Fruit fly (Drosophila melanogaster): Measurements from ENCODE around the gene stx.
A peak's percentile ranks its signal among the peaks of the same experiment; 100 is the strongest.

Gene stx

dm6 chrX:10774957-10775682 is 30.4 kb upstream of the stx start:
- TF ChIP-seq abd-A (tag; optimal IDR thresholded peaks at IDR 0.05) (no peak), gcm2 (GFP tag; optimal IDR thresholded peaks at IDR 0.05) (no peak), Awh (GFP tag; IDR thresholded peaks at IDR 0.05) (no peak), CG11093 (GFP tag; IDR thresholded peaks at IDR 0.05) (no peak), dpn (GFP tag; optimal IDR thresholded peaks at IDR 0.05) (no peak), dmrt11E (tag; optimal IDR thresholded peaks at IDR 0.05) (no peak), CG10654 (GFP tag; optimal IDR thresholded peaks at IDR 0.05) (no peak), Pdp1 (GFP tag; optimal IDR thresholded peaks at IDR 0.05) (peak in 1 of 2 experiments; percentile 57), Oaz (GFP tag; IDR thresholded peaks at IDR 0.05) (no peak), CG32772 (GFP tag; IDR thresholded peaks at IDR 0.05) (no peak), ato (GFP tag; IDR thresholded peaks at IDR 0.05; ENCODE audit: partially characterized antibody) (no peak), CG2875 (GFP tag; optimal IDR thresholded peaks at IDR 0.05) (no peak), sd (tag; optimal IDR thresholded peaks at IDR 0.05) (peak; percentile 53), Med (GFP tag) (peak; percentile 48), usp (GFP tag; optimal IDR thresholded peaks at IDR 0.05) (no peak), chinmo (GFP tag; IDR thresholded peaks at IDR 0.05; ENCODE audit: partially characterized antibody) (0 out of 4 replicates have a peak, but pooled peaks have one; percentile 44), exex (tag; optimal IDR thresholded peaks at IDR 0.05) (peak; percentile 87), CG13123 (GFP tag; optimal IDR thresholded peaks at IDR 0.05) (no peak), CG12236 (GFP tag; optimal IDR thresholded peaks at IDR 0.05) (no peak), Lpt (GFP tag; optimal IDR thresholded peaks at IDR 0.05) (no peak), CG18262 (tag; optimal IDR thresholded peaks at IDR 0.05) (no peak), fd102C (GFP tag; optimal IDR thresholded peaks at IDR 0.05) (no peak), sug (tag; optimal IDR thresholded peaks at IDR 0.05) (peak; percentile 38), mirr (GFP tag; optimal IDR thresholded peaks at IDR 0.05) (peak; percentile 22), CG9215 (GFP tag; IDR thresholded peaks at IDR 0.05) (no peak), sens (GFP tag) (peak; percentile 60), kah (GFP tag; optimal IDR thresholded peaks at IDR 0.05) (peak; percentile 11)

DNA sequence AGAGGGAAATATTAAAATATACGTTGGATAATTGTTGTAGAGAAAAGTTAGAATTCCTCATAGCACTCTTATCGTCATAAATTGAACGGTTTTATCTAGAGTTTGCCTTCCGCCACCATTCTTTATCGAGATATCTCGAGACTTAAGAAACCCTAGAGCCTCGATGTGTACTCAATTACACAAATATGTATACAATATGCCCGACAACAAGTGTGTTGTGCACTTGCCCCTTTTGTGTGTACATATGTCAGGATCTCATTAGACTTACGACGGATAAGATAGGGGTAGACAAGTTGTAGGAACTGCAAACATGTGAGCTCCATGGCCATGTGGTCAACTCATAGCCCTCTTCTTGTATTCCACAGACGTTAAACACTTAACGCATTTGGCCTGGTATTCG is 28.8 kb upstream of the stx start:
- TF ChIP-seq CG6813 (GFP tag; optimal IDR thresholded peaks at IDR 0.05) (no peak), Xrp1 (GFP tag; IDR thresholded peaks at IDR 0.05) (no peak), Fer1 (GFP tag; optimal IDR thresholded peaks at IDR 0.05) (no peak), CG11723 (GFP tag; optimal IDR thresholded peaks at IDR 0.05) (no peak), MTF-1 (GFP tag; optimal IDR thresholded peaks at IDR 0.05; ENCODE audit: borderline replicate concordance) (no peak), Mad (GFP tag; optimal IDR thresholded peaks at IDR 0.05) (no peak), Med (GFP tag) (peak; percentile 35), CG15696 (tag; optimal IDR thresholded peaks at IDR 0.05) (peak; percentile 33), CG12659 (GFP tag; optimal IDR thresholded peaks at IDR 0.05) (no peak), CG3726 (GFP tag; IDR thresholded peaks at IDR 0.05) (no peak), wek (GFP tag; optimal IDR thresholded peaks at IDR 0.05) (peak; percentile 14), CG32532 (GFP tag; IDR thresholded peaks at IDR 0.05) (no peak), toy (GFP tag; IDR thresholded peaks at IDR 0.05) (no peak), pros (GFP tag; optimal IDR thresholded peaks at IDR 0.05) (peak; percentile 2), ttk (GFP tag; IDR thresholded peaks at IDR 0.05) (no peak), gcm (GFP tag; optimal IDR thresholded peaks at IDR 0.05) (peak; percentile 1), Myb (GFP tag; optimal IDR thresholded peaks at IDR 0.05) (no peak), corto (GFP tag; optimal IDR thresholded peaks at IDR 0.05) (no peak), nom (GFP tag; optimal IDR thresholded peaks at IDR 0.05) (peak; percentile 66), Usf (GFP tag; optimal IDR thresholded peaks at IDR 0.05) (no peak), Bdp1 (GFP tag; optimal IDR thresholded peaks at IDR 0.05) (no peak), CG14667 (GFP tag; IDR thresholded peaks at IDR 0.05) (no peak), bbx (GFP tag; IDR thresholded peaks at IDR 0.05; ENCODE audit: partially characterized antibody) (no peak), Vsx1 (GFP tag; optimal IDR thresholded peaks at IDR 0.05) (no peak), CG13296 (GFP tag; optimal IDR thresholded peaks at IDR 0.05) (no peak)

All from whole organism, embryonic.